Fruit fly (Drosophila melanogaster) whole organism, wandering third instar larva: ENCODE measurements around the gene RhoGEF4.

Experiments
- Abd-B ChIP-seq: fragments of >200 bp; optimal IDR thresholded peaks from 2 replicates; lab custom pipeline; 2017; ENCODE audit warnings: missing biosample characterization, missing genetic modification characterization
- CG32264 ChIP-seq: fragments of 200-800 bp; sonication (Bioruptor generic); optimal IDR thresholded peaks from 2 replicates; lab custom pipeline; 2016; ENCODE audit warnings: missing biosample characterization, missing genetic modification characterization
- CG9705 ChIP-seq: fragments of 200-800 bp; sonication (Bioruptor generic); optimal IDR thresholded peaks from 2 replicates; lab custom pipeline; 2018; ENCODE audit warnings: missing biosample characterization, mild to moderate bottlenecking, missing genetic modification characterization
- CrebA ChIP-seq: fragments of 200-800 bp; sonication (Bioruptor generic); optimal IDR thresholded peaks from 2 replicates; lab custom pipeline; 2016; ENCODE audit warnings: missing biosample characterization, mild to moderate bottlenecking, missing genetic modification characterization, borderline replicate concordance
- Dfd ChIP-seq: fragments of >200 bp; optimal IDR thresholded peaks from 2 replicates; lab custom pipeline; 2017; ENCODE audit warnings: missing biosample characterization, missing genetic modification characterization
- Dif ChIP-seq: fragments of 200-275, 200-300 bp; sonication (Bioruptor generic); optimal IDR thresholded peaks from 2 replicates; lab custom pipeline; 2018; ENCODE audit warnings: missing biosample characterization, missing genetic modification characterization; ENCODE audit not compliant: partially characterized antibody
- GATAd ChIP-seq: sonication (Bioruptor generic); optimal IDR thresholded peaks from 2 replicates; lab custom pipeline; 2016; ENCODE audit warnings: missing biosample characterization, missing genetic modification characterization
- HLH106 ChIP-seq: fragments of 200-800 bp; optimal IDR thresholded peaks from 3 replicates; lab custom pipeline; 2019; ENCODE audit warnings: missing biosample characterization, mild to moderate bottlenecking, missing genetic modification characterization, moderate library complexity
- Hnf4 ChIP-seq: fragments of 200-800 bp; sonication (Bioruptor generic); optimal IDR thresholded peaks from 2 replicates; lab custom pipeline; 2016; ENCODE audit warnings: missing biosample characterization, mild to moderate bottlenecking, missing genetic modification characterization
- Hr78 ChIP-seq: fragments of >200 bp; optimal IDR thresholded peaks from 2 replicates; lab custom pipeline; 2017; ENCODE audit warnings: missing biosample characterization, missing genetic modification characterization
- Hr83 ChIP-seq: fragments of 200-300 bp; sonication (Bioruptor generic); optimal IDR thresholded peaks from 2 replicates; lab custom pipeline; 2016; ENCODE audit warnings: missing biosample characterization, mild to moderate bottlenecking, missing genetic modification characterization, moderate library complexity; ENCODE audit not compliant: poor library complexity, severe bottlenecking
- Jra ChIP-seq: sonication (Bioruptor generic); optimal IDR thresholded peaks from 2 replicates; lab custom pipeline; 2016; ENCODE audit warnings: missing biosample characterization, missing genetic modification characterization
- Mio ChIP-seq: sonication (Bioruptor generic); optimal IDR thresholded peaks from 2 replicates; lab custom pipeline; 2016; ENCODE audit warnings: missing biosample characterization, missing genetic modification characterization
- Myc ChIP-seq: fragments of >200 bp; optimal IDR thresholded peaks from 2 replicates; lab custom pipeline; 2017
- N ChIP-seq: fragments of >200 bp; optimal IDR thresholded peaks from 2 replicates; lab custom pipeline; 2018; ENCODE audit warnings: missing biosample characterization, missing external identifiers, missing genetic modification characterization
- OdsH ChIP-seq: fragments of 200-800 bp; sonication (Bioruptor generic); optimal IDR thresholded peaks from 2 replicates; lab custom pipeline; 2016; ENCODE audit warnings: missing biosample characterization, mild to moderate bottlenecking, missing genetic modification characterization
- Rel ChIP-seq, 2 experiments: fragments of 200-800 bp; sonication (Bioruptor generic) in 1 of 2; optimal IDR thresholded peaks; 2 replicates in 1 of 2; 3 replicates in 1 of 2; lab custom pipeline; 2016 to 2019; ENCODE audit warnings: mild to moderate bottlenecking in 2 of 2, missing biosample characterization in 2 of 2, missing genetic modification characterization in 2 of 2, moderate library complexity in 1 of 2
- Sp1 ChIP-seq: fragments of 200-800 bp; sonication (Bioruptor generic); optimal IDR thresholded peaks from 3 replicates; lab custom pipeline; 2019; ENCODE audit warnings: missing biosample characterization, mild to moderate bottlenecking, missing genetic modification characterization, moderate library complexity
- Vsx2 ChIP-seq: fragments of 200-300, 225-300 bp; sonication (Bioruptor generic); optimal IDR thresholded peaks from 2 replicates; lab custom pipeline; 2018; ENCODE audit warnings: missing biosample characterization, missing genetic modification characterization; ENCODE audit not compliant: partially characterized antibody
- br ChIP-seq: fragments of 200-800 bp; sonication (Bioruptor generic); optimal IDR thresholded peaks from 2 replicates; lab custom pipeline; 2016; ENCODE audit warnings: missing biosample characterization, missing genetic modification characterization
- brk ChIP-seq: fragments of 200-800 bp; sonication (Bioruptor generic); optimal IDR thresholded peaks from 2 replicates; lab custom pipeline; 2016; ENCODE audit warnings: missing biosample characterization, mild to moderate bottlenecking, missing genetic modification characterization
- dl ChIP-seq, 2 experiments: fragments of 175-275, 200-275 bp in 1 of 2; fragments of 200-275 bp in 1 of 2; sonication (Bioruptor generic); optimal IDR thresholded peaks; lab custom pipeline; 2018; ENCODE audit warnings: mild to moderate bottlenecking in 2 of 2, missing biosample characterization in 2 of 2, missing genetic modification characterization in 2 of 2, moderate library complexity in 2 of 2; ENCODE audit not compliant: partially characterized antibody in 2 of 2, insufficient read depth in 1 of 2
- dmrt93B ChIP-seq: fragments of 200-800 bp; sonication (Bioruptor generic); optimal IDR thresholded peaks from 2 replicates; lab custom pipeline; 2018; ENCODE audit warnings: missing biosample characterization, mild to moderate bottlenecking, missing genetic modification characterization
- dsf ChIP-seq: sonication (Bioruptor generic); optimal IDR thresholded peaks from 2 replicates; lab custom pipeline; 2016; ENCODE audit warnings: missing biosample characterization, missing genetic modification characterization, borderline replicate concordance
- ey ChIP-seq: fragments of 200-800 bp; sonication (Bioruptor generic); optimal IDR thresholded peaks from 2 replicates; lab custom pipeline; 2016; ENCODE audit warnings: missing biosample characterization, missing genetic modification characterization
- foxo ChIP-seq, 2 experiments: fragments of 200-800 bp; sonication (Bioruptor generic); optimal IDR thresholded peaks; 2 replicates in 1 of 2; 3 replicates in 1 of 2; lab custom pipeline; 2016 to 2017; ENCODE audit warnings: missing biosample characterization in 2 of 2, missing genetic modification characterization in 2 of 2
- fru ChIP-seq: fragments of 200-800 bp; sonication (Bioruptor generic); optimal IDR thresholded peaks from 3 replicates; lab custom pipeline; 2016; ENCODE audit warnings: missing biosample characterization, mild to moderate bottlenecking, missing genetic modification characterization
- h ChIP-seq: fragments of 200-800 bp; sonication (Bioruptor generic); optimal IDR thresholded peaks from 3 replicates; lab custom pipeline; 2016; ENCODE audit warnings: missing biosample characterization, mild to moderate bottlenecking, missing genetic modification characterization
- jim ChIP-seq: fragments of 175-275, 200-325 bp; sonication (Bioruptor generic); optimal IDR thresholded peaks from 2 replicates; lab custom pipeline; 2016; ENCODE audit warnings: missing biosample characterization, mild to moderate bottlenecking, missing genetic modification characterization
- lola ChIP-seq: fragments of >200 bp; optimal IDR thresholded peaks from 2 replicates; lab custom pipeline; 2017; ENCODE audit warnings: missing biosample characterization, missing genetic modification characterization
- pan ChIP-seq: fragments of >200 bp; optimal IDR thresholded peaks from 2 replicates; lab custom pipeline; 2017
- psq ChIP-seq: fragments of 200-800 bp; sonication (Bioruptor generic); optimal IDR thresholded peaks from 3 replicates; lab custom pipeline; 2017; ENCODE audit warnings: missing biosample characterization, mild to moderate bottlenecking, missing genetic modification characterization, moderate library complexity
- rgr ChIP-seq: fragments of 200-800 bp; sonication (Bioruptor generic); optimal IDR thresholded peaks from 3 replicates; lab custom pipeline; 2016; ENCODE audit warnings: missing biosample characterization, mild to moderate bottlenecking, missing genetic modification characterization
- sage ChIP-seq: fragments of 200-800 bp; sonication (Bioruptor generic); optimal IDR thresholded peaks from 2 replicates; lab custom pipeline; 2016; ENCODE audit warnings: missing biosample characterization, mild to moderate bottlenecking, missing genetic modification characterization
- sv ChIP-seq: fragments of 200-800 bp; sonication (Bioruptor generic); optimal IDR thresholded peaks from 3 replicates; lab custom pipeline; 2016; ENCODE audit warnings: missing biosample characterization, missing genetic modification characterization
- tai ChIP-seq: sonication (Bioruptor generic); optimal IDR thresholded peaks from 2 replicates; lab custom pipeline; 2016; ENCODE audit warnings: missing biosample characterization, missing genetic modification characterization
- usp ChIP-seq: fragments of >200 bp; optimal IDR thresholded peaks from 2 replicates; lab custom pipeline; 2017; ENCODE audit warnings: missing biosample characterization, missing genetic modification characterization
- woc ChIP-seq: sonication (Bioruptor generic); optimal IDR thresholded peaks from 2 replicates; lab custom pipeline; 2016; ENCODE audit warnings: missing biosample characterization, mild to moderate bottlenecking, missing genetic modification characterization

RhoGEF4 gene

DNA sequence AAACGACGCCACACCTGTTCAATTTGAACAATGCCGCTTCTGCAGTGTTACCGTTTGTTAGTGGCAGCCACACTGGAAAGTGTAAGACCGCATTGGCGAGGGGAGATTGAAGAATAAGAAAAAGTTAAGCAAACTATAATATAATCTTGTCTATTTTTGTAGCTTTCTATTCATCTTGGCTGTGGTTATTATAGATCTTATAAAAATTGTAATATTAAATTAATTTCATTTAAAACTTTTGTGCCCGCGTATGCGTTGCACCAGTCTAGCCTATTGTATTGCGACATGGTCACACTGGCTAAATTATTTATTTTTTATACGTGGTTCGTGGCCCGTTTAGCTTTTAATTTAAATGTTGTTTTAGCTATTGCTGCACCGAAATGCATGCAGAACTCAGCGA is at the start of gene RhoGEF4, which contains the start of gene Rint1:
TSS of gene RhoGEF4 (minus strand) at position 64 of the 400 bp plus-strand sequence.
TSS of gene Rint1 (plus strand) at position 272 of the 400 bp plus-strand sequence.
- TF ChIP-seq sage (GFP tag; lab: Kevin White, UChicago) (no peak), woc (GFP tag; lab: Kevin White, UChicago) (peak; percentile 47), Myc (lab: Kevin White, UChicago) (peak; percentile 54), Jra (GFP tag; lab: Kevin White, UChicago) (no peak), dsf (GFP tag; lab: Kevin White, UChicago) (peak; percentile 17), dmrt93B (GFP tag; lab: Kevin White, UChicago) (no peak), usp (GFP tag; lab: Kevin White, UChicago) (no peak), h (peak; percentile 55), rgr (GFP tag; lab: Kevin White, UChicago) (peak; percentile 63), Hr83 (GFP tag; lab: Kevin White, UChicago) (no peak), ey (GFP tag; lab: Kevin White, UChicago) (peak; percentile 26), Sp1 (peak; percentile 48), Dif (GFP tag; lab: Kevin White, UChicago) (no peak), sv (peak; percentile 69), HLH106 (tag; lab: Kevin White, UChicago) (peak; percentile 60), OdsH (GFP tag; lab: Kevin White, UChicago) (peak; percentile 27), foxo (GFP tag; optimal IDR thresholded peaks at IDR 0.05; lab: Kevin White, UChicago) (peak in 1 of 2 experiments; percentile 72), CG32264 (no peak), jim (GFP tag; lab: Kevin White, UChicago) (no peak), CrebA (no peak), psq (GFP tag; lab: Kevin White, UChicago) (peak; percentile 40), dl (GFP tag; optimal IDR thresholded peaks at IDR 0.05; lab: Kevin White, UChicago; ENCODE audit: insufficient read depth in 1 of 2, partially characterized antibody in 2 of 2) (no peak), Hr78 (GFP tag; lab: Kevin White, UChicago) (no peak)

- peak; percentile 54 for TF ChIP-seq Myc (lab: Kevin White, UChicago)
- TF ChIP-seq foxo (GFP tag; optimal IDR thresholded peaks at IDR 0.05; lab: Kevin White, UChicago), result no peak
- peak; percentile 49 for TF ChIP-seq woc (GFP tag; lab: Kevin White, UChicago)
These were observed 48.1 kb upstream of the RhoGEF4 start for dm6 chr3L:7371290-7371689.

- TF ChIP-seq N (GFP tag; lab: Kevin White, UChicago), result peak; percentile 79
- no peak for TF ChIP-seq Vsx2 (GFP tag; lab: Kevin White, UChicago)
- TF ChIP-seq OdsH (GFP tag; lab: Kevin White, UChicago), result no peak
- TF ChIP-seq CG9705, result no peak
- TF ChIP-seq CG32264, result no peak
- no peak for TF ChIP-seq ey (GFP tag; lab: Kevin White, UChicago)
- TF ChIP-seq dl (GFP tag; optimal IDR thresholded peaks at IDR 0.05; lab: Kevin White, UChicago; ENCODE audit: insufficient read depth in 1 of 2, partially characterized antibody in 2 of 2), result no peak
- TF ChIP-seq tai (GFP tag; lab: Kevin White, UChicago), result no peak
- peak; percentile 1 for TF ChIP-seq Hr83 (GFP tag; lab: Kevin White, UChicago)
- no peak for TF ChIP-seq dsf (GFP tag; lab: Kevin White, UChicago)
- no peak for TF ChIP-seq Abd-B (GFP tag; lab: Kevin White, UChicago)
- TF ChIP-seq dmrt93B (GFP tag; lab: Kevin White, UChicago), result no peak
- no peak for TF ChIP-seq brk (GFP tag; lab: Kevin White, UChicago)
- TF ChIP-seq Myc (lab: Kevin White, UChicago), result no peak
- no peak for TF ChIP-seq Mio (GFP tag; lab: Kevin White, UChicago)
- peak; percentile 81 for TF ChIP-seq psq (GFP tag; lab: Kevin White, UChicago)
- TF ChIP-seq Hr78 (GFP tag; lab: Kevin White, UChicago), result peak; percentile 7
- no peak for TF ChIP-seq Dif (GFP tag; lab: Kevin White, UChicago)
- no peak for TF ChIP-seq jim (GFP tag; lab: Kevin White, UChicago)
- TF ChIP-seq rgr (GFP tag; lab: Kevin White, UChicago), result no peak
- TF ChIP-seq CrebA, result no peak
- no peak for TF ChIP-seq Sp1
- no peak for TF ChIP-seq usp (GFP tag; lab: Kevin White, UChicago)
- TF ChIP-seq sage (GFP tag; lab: Kevin White, UChicago), result no peak
- TF ChIP-seq woc (GFP tag; lab: Kevin White, UChicago), result no peak
- TF ChIP-seq Jra (GFP tag; lab: Kevin White, UChicago), result no peak
- no peak for TF ChIP-seq foxo (GFP tag; optimal IDR thresholded peaks at IDR 0.05; lab: Kevin White, UChicago)
- no peak for TF ChIP-seq fru (GFP tag; lab: Kevin White, UChicago)
- TF ChIP-seq Dfd (GFP tag; lab: Kevin White, UChicago), result no peak
- TF ChIP-seq HLH106 (tag; lab: Kevin White, UChicago), result no peak
- TF ChIP-seq sv, result no peak
- TF ChIP-seq br (GFP tag; lab: Kevin White, UChicago), result no peak
- TF ChIP-seq Hnf4, result no peak
- no peak for TF ChIP-seq GATAd (GFP tag; lab: Kevin White, UChicago)
- TF ChIP-seq pan (lab: Kevin White, UChicago), result no peak
- no peak for TF ChIP-seq Rel (GFP tag; optimal IDR thresholded peaks at IDR 0.05; lab: Kevin White, UChicago)
- peak; percentile 39 for TF ChIP-seq Rel (tag; optimal IDR thresholded peaks at IDR 0.05; lab: Kevin White, UChicago)
- TF ChIP-seq lola (GFP tag; lab: Kevin White, UChicago), result no peak
- TF ChIP-seq h, result peak; percentile 41
These were observed 47.1 kb upstream of the RhoGEF4 start for dm6 chr3L:7370231-7370882.
